Worm (Caenorhabditis elegans): ENCODE data around the gene Y39A1A.27.

The Y39A1A.27 gene

ce11 chrIII:10636493-10637031 lies 2.2 kb upstream of the Y39A1A.27 start:
- TF ChIP-seq sptf-1 (tag; optimal IDR thresholded peaks at IDR 0.05) = no peak
- TF ChIP-seq C34B4.2 (tag; optimal IDR thresholded peaks at IDR 0.05) = no peak
- no peak for TF ChIP-seq lir-3 (tag; optimal IDR thresholded peaks at IDR 0.05; ENCODE audit: poor library complexity)
- TF ChIP-seq mdl-1 (tag; optimal IDR thresholded peaks at IDR 0.05) = peak in 1 of 2 experiments; percentile 41
- TF ChIP-seq vab-15 (tag; optimal IDR thresholded peaks at IDR 0.05) = no peak
- no peak for TF ChIP-seq snpc-4 (tag; optimal IDR thresholded peaks at IDR 0.05)
- no peak for TF ChIP-seq Y116A8C.19 (tag; optimal IDR thresholded peaks at IDR 0.05; ENCODE audit: borderline replicate concordance)
- TF ChIP-seq ama-1 (optimal IDR thresholded peaks at IDR 0.05) = no peak
- TF ChIP-seq lin-14 (GFP tag; optimal IDR thresholded peaks at IDR 0.05) = peak; percentile 61
- peak; percentile 23 for TF ChIP-seq nhr-20 (tag; optimal IDR thresholded peaks at IDR 0.05)
- TF ChIP-seq mep-1 (tag; optimal IDR thresholded peaks at IDR 0.05) = peak; percentile 12
- TF ChIP-seq zag-1 (tag; optimal IDR thresholded peaks at IDR 0.05) = no peak
- TF ChIP-seq alr-1 (tag; optimal IDR thresholded peaks at IDR 0.05; ENCODE audit: borderline replicate concordance) = no peak
- no peak for TF ChIP-seq mef-2 (tag; optimal IDR thresholded peaks at IDR 0.05)
- TF ChIP-seq nhr-77 (tag; optimal IDR thresholded peaks at IDR 0.05) = no peak
- TF ChIP-seq sup-37 (GFP tag; optimal IDR thresholded peaks at IDR 0.05) = no peak
- no peak for TF ChIP-seq ces-1 (GFP tag; optimal IDR thresholded peaks at IDR 0.05)
- no peak for TF ChIP-seq nhr-76 (tag; optimal IDR thresholded peaks at IDR 0.05)
- no peak for TF ChIP-seq hlh-17 (GFP tag; optimal IDR thresholded peaks at IDR 0.05; ENCODE audit: borderline replicate concordance)
- no peak for TF ChIP-seq lin-39 (tag; optimal IDR thresholded peaks at IDR 0.05)
- TF ChIP-seq lin-35 (GFP tag; optimal IDR thresholded peaks at IDR 0.05) = no peak
- TF ChIP-seq nhr-28 (tag; optimal IDR thresholded peaks at IDR 0.05) = no peak
- peak in 1 of 2 experiments; percentile 0 for TF ChIP-seq efl-1 (optimal IDR thresholded peaks at IDR 0.05)
- peak in 1 of 2 experiments; percentile 68 for TF ChIP-seq efl-1 (GFP tag; optimal IDR thresholded peaks at IDR 0.05 in 1 of 2)
- TF ChIP-seq hlh-4 (tag; optimal IDR thresholded peaks at IDR 0.05) = no peak
- peak; percentile 72 for TF ChIP-seq blmp-1 (tag; optimal IDR thresholded peaks at IDR 0.05)
- TF ChIP-seq nhr-71 (tag; optimal IDR thresholded peaks at IDR 0.05) = peak; percentile 7
- no peak for TF ChIP-seq elt-2 (tag; optimal IDR thresholded peaks at IDR 0.05)
- no peak for TF ChIP-seq C16A3.4 (tag; optimal IDR thresholded peaks at IDR 0.05)
- no peak for TF ChIP-seq skn-1 (tag; optimal IDR thresholded peaks at IDR 0.05)
- TF ChIP-seq nhr-11 (tag; optimal IDR thresholded peaks at IDR 0.05) = no peak
- TF ChIP-seq ets-5 (GFP tag; IDR thresholded peaks at IDR 0.05) = no peak
- TF ChIP-seq swsn-7 (tag; optimal IDR thresholded peaks at IDR 0.05) = no peak
- no peak for TF ChIP-seq unc-130 (tag; optimal IDR thresholded peaks at IDR 0.05)
- no peak for TF ChIP-seq nhr-19 (GFP tag; conservative IDR thresholded peaks at IDR 0.05)
- no peak for TF ChIP-seq ceh-82 (tag; optimal IDR thresholded peaks at IDR 0.05)
- no peak for TF ChIP-seq rnt-1 (tag; optimal IDR thresholded peaks at IDR 0.05)
- TF ChIP-seq nhr-85 (tag) = peak; percentile 3
- no peak for TF ChIP-seq irx-1 (tag; optimal IDR thresholded peaks at IDR 0.05)

- no peak for TF ChIP-seq C04F5.9 (tag; optimal IDR thresholded peaks at IDR 0.05)
- no peak for TF ChIP-seq ceh-82 (tag; optimal IDR thresholded peaks at IDR 0.05)
- no peak for TF ChIP-seq fkh-8 (tag; optimal IDR thresholded peaks at IDR 0.05)
- peak; percentile 78 for TF ChIP-seq blmp-1 (tag; optimal IDR thresholded peaks at IDR 0.05)
Observed at ce11 chrIII:10637933-10638332, 838 bp upstream of the Y39A1A.27 start.

- no peak for TF ChIP-seq nhr-84 (tag; optimal IDR thresholded peaks at IDR 0.05)
- peak; percentile 30 for TF ChIP-seq skn-1 (tag; optimal IDR thresholded peaks at IDR 0.05)
- peak in 1 of 6 experiments; percentile 75 for TF ChIP-seq elt-3 (tag; optimal IDR thresholded peaks at IDR 0.05)
- no peak for TF ChIP-seq elt-2 (tag; optimal IDR thresholded peaks at IDR 0.05)
- TF ChIP-seq dsc-1 (tag; optimal IDR thresholded peaks at IDR 0.05) = no peak
- no peak for TF ChIP-seq hlh-4 (tag; optimal IDR thresholded peaks at IDR 0.05)
- no peak for TF ChIP-seq pag-3 (tag; optimal IDR thresholded peaks at IDR 0.05; ENCODE audit: borderline replicate concordance, insufficient read depth)
- TF ChIP-seq fos-1 (tag; optimal IDR thresholded peaks at IDR 0.05) = no peak
- peak; percentile 88 to 95 for TF ChIP-seq lin-35 (GFP tag; optimal IDR thresholded peaks at IDR 0.05)
- TF ChIP-seq tbx-2 (tag; optimal IDR thresholded peaks at IDR 0.05) = peak; percentile 54
- no peak for TF ChIP-seq aly-2 (tag; optimal IDR thresholded peaks at IDR 0.05)
- TF ChIP-seq mdl-1 (tag; optimal IDR thresholded peaks at IDR 0.05) = peak in 1 of 2 experiments; percentile 67
- peak; percentile 72 for TF ChIP-seq snu-23 (GFP tag; optimal IDR thresholded peaks at IDR 0.05)
- no peak for TF ChIP-seq alr-1 (tag; optimal IDR thresholded peaks at IDR 0.05; ENCODE audit: borderline replicate concordance)
- peak; percentile 59 for TF ChIP-seq C16A3.4 (tag; optimal IDR thresholded peaks at IDR 0.05)
- TF ChIP-seq F16B12.6 (tag; optimal IDR thresholded peaks at IDR 0.05) = peak; percentile 88
- TF ChIP-seq xbp-1 (tag; optimal IDR thresholded peaks at IDR 0.05) = peak; percentile 38
- peak; percentile 35 for TF ChIP-seq blmp-1 (tag; optimal IDR thresholded peaks at IDR 0.05)
- TF ChIP-seq lin-39 (tag; optimal IDR thresholded peaks at IDR 0.05) = peak; percentile 24
- TF ChIP-seq mef-2 (tag; optimal IDR thresholded peaks at IDR 0.05) = no peak
- TF ChIP-seq rnt-1 (tag; optimal IDR thresholded peaks at IDR 0.05) = peak; percentile 57
Observed at ce11 chrIII:10642781-10643180, 4.0 kb downstream of the Y39A1A.27 start, which contains the start of the genes dhs-11 and orc-1. TSS of gene dhs-11 (minus strand) at chrIII:10642865. TSS of gene orc-1 (plus strand) at chrIII:10643129.

Data from whole organism, L1 larva.